Worm (Caenorhabditis elegans): ENCODE data around the gene T25E12.6.

ce11 chrV:16695499-16695898 is 46.7 kb upstream of the T25E12.6 start:
- TF ChIP-seq nhr-12 (tag; optimal IDR thresholded peaks at IDR 0.05) (no peak), ceh-43 (GFP tag; optimal IDR thresholded peaks at IDR 0.05) (no peak), ceh-83 (GFP tag; optimal IDR thresholded peaks at IDR 0.05) (no peak), sptf-1 (tag; optimal IDR thresholded peaks at IDR 0.05) (no peak), lin-32 (GFP tag; optimal IDR thresholded peaks at IDR 0.05) (no peak), lin-13 (tag; optimal IDR thresholded peaks at IDR 0.05) (no peak), unc-62 (GFP tag; optimal IDR thresholded peaks at IDR 0.05) (no peak)

Measured in whole organism, mixed stage, embryonic.